Worm (Caenorhabditis elegans) whole organism, L2 larva: ENCODE measurements around the gene gad-1.
A peak's percentile ranks its signal among the peaks of the same experiment; 100 is the strongest.

ENCODE experiments used
- C34F6.9 ChIP-seq: fragments of 150-350 bp; optimal IDR thresholded peaks from 2 replicates; lab custom pipeline; 2014; ENCODE audit warnings: missing biosample characterization, missing genetic modification characterization
- F13H6.1 ChIP-seq: sonication (generic microtip); optimal IDR thresholded peaks from 2 replicates; lab custom pipeline; 2016; ENCODE audit warnings: missing genetic modification characterization, missing compliant biosample characterization
- R02D3.7 ChIP-seq: fragments of 150-350 bp; optimal IDR thresholded peaks from 2 replicates; lab custom pipeline; 2014; ENCODE audit warnings: missing biosample characterization, missing genetic modification characterization
- Y55F3AM.14 ChIP-seq: fragments of 200-800 bp; sonication (Bioruptor generic); optimal IDR thresholded peaks from 2 replicates; lab custom pipeline; 2018; ENCODE audit warnings: mild to moderate bottlenecking, missing genetic modification characterization, missing compliant biosample characterization
- ZK546.5 ChIP-seq: sonication (generic microtip); optimal IDR thresholded peaks from 2 replicates; lab custom pipeline; 2017; ENCODE audit warnings: missing biosample characterization, missing genetic modification characterization
- aly-2 ChIP-seq: fragments of 150-350 bp; optimal IDR thresholded peaks from 2 replicates; lab custom pipeline; 2014; ENCODE audit warnings: missing biosample characterization, missing genetic modification characterization
- ama-1 ChIP-seq: fragments of 150-350 bp; optimal IDR thresholded peaks from 2 replicates; lab custom pipeline; 2018; ENCODE audit warnings: inconsistent platforms
- blmp-1 ChIP-seq: sonication (generic microtip); optimal IDR thresholded peaks from 2 replicates; lab custom pipeline; 2017; ENCODE audit warnings: missing genetic modification characterization, mild to moderate bottlenecking, missing compliant biosample characterization, antibody characterized with exemption, moderate library complexity; ENCODE audit not compliant: insufficient read depth
- crh-2 ChIP-seq: sonication (generic microtip); optimal IDR thresholded peaks from 2 replicates; lab custom pipeline; 2017; ENCODE audit warnings: missing biosample characterization, missing genetic modification characterization
- elt-1 ChIP-seq: fragments of 150-350 bp; optimal IDR thresholded peaks from 2 replicates; lab custom pipeline; 2014; ENCODE audit warnings: missing biosample characterization, missing genetic modification characterization
- fos-1 ChIP-seq: fragments of 150-350 bp; optimal IDR thresholded peaks from 2 replicates; lab custom pipeline; 2014; ENCODE audit warnings: missing biosample characterization, missing genetic modification characterization
- lin-11 ChIP-seq: fragments of 150-350 bp; sonication (generic microtip); optimal IDR thresholded peaks from 2 replicates; lab custom pipeline; 2014; ENCODE audit warnings: missing biosample characterization, missing genetic modification characterization, inconsistent platforms, mixed read lengths
- lin-13 ChIP-seq: fragments of 150-350 bp; optimal IDR thresholded peaks from 2 replicates; lab custom pipeline; 2014; ENCODE audit warnings: missing biosample characterization, missing genetic modification reagents, missing genetic modification characterization
- lsy-2 ChIP-seq, 2 experiments: fragments of 150-350 bp in 1 of 2; sonication (generic microtip) in 1 of 2; optimal IDR thresholded peaks; 2 replicates each; lab custom pipeline; 2014 to 2017; ENCODE audit warnings: missing biosample characterization in 2 of 2, missing genetic modification characterization in 2 of 2
- mab-5 ChIP-seq: fragments of 150-350 bp; optimal IDR thresholded peaks from 2 replicates; lab custom pipeline; 2014; ENCODE audit warnings: missing biosample characterization, missing genetic modification characterization
- mbf-1 ChIP-seq: sonication (generic microtip); optimal IDR thresholded peaks from 2 replicates; lab custom pipeline; 2017; ENCODE audit warnings: missing biosample characterization, missing genetic modification characterization
- mdl-1 ChIP-seq, 2 experiments: fragments of 150-350 bp in 1 of 2; sonication (generic microtip) in 1 of 2; optimal IDR thresholded peaks; 2 replicates each; lab custom pipeline; 2017; ENCODE audit warnings: missing biosample characterization in 2 of 2, missing genetic modification characterization in 2 of 2
- nhr-11 ChIP-seq: fragments of 150-350 bp; optimal IDR thresholded peaks from 2 replicates; lab custom pipeline; 2014; ENCODE audit warnings: missing biosample characterization, missing genetic modification characterization
- nhr-12 ChIP-seq: fragments of 150-350 bp; optimal IDR thresholded peaks from 2 replicates; lab custom pipeline; 2014; ENCODE audit warnings: missing biosample characterization, missing genetic modification characterization
- nhr-129 ChIP-seq: fragments of 150-350 bp; optimal IDR thresholded peaks from 2 replicates; lab custom pipeline; 2014; ENCODE audit warnings: missing biosample characterization, missing genetic modification characterization
- nhr-21 ChIP-seq: fragments of 150-350 bp; optimal IDR thresholded peaks from 2 replicates; lab custom pipeline; 2014; ENCODE audit warnings: missing biosample characterization, missing genetic modification characterization
- nhr-23 ChIP-seq: fragments of 150-350 bp; optimal IDR thresholded peaks from 2 replicates; lab custom pipeline; 2014; ENCODE audit warnings: missing biosample characterization, missing genetic modification reagents, missing genetic modification characterization
- nhr-25 ChIP-seq: fragments of 150-350 bp; sonication (generic microtip); optimal IDR thresholded peaks from 3 replicates; lab custom pipeline; 2014; ENCODE audit warnings: missing biosample characterization, missing genetic modification characterization
- skn-1 ChIP-seq: sonication (generic microtip); optimal IDR thresholded peaks from 2 replicates; lab custom pipeline; 2017; ENCODE audit warnings: missing biosample characterization, missing genetic modification characterization
- sma-3 ChIP-seq: sonication (generic microtip); optimal IDR thresholded peaks from 2 replicates; lab custom pipeline; 2016; ENCODE audit warnings: missing genetic modification reagents, missing genetic modification characterization, missing compliant biosample characterization
- sma-9 ChIP-seq, 2 experiments: fragments of 150-350 bp in 1 of 2; sonication (generic microtip) in 1 of 2; optimal IDR thresholded peaks; 2 replicates each; lab custom pipeline; 2014 to 2016; ENCODE audit warnings: missing genetic modification characterization in 2 of 2, mild to moderate bottlenecking in 1 of 2, missing biosample characterization in 1 of 2, missing compliant biosample characterization in 1 of 2, missing genetic modification reagents in 1 of 2, moderate library complexity in 1 of 2
- snpc-4 ChIP-seq: fragments of 150-350 bp; optimal IDR thresholded peaks from 2 replicates; lab custom pipeline; 2014; ENCODE audit warnings: missing biosample characterization, missing genetic modification characterization
- unc-55 ChIP-seq: fragments of 150-350 bp; sonication (generic microtip); optimal IDR thresholded peaks from 3 replicates; lab custom pipeline; 2014; ENCODE audit warnings: missing biosample characterization, missing genetic modification reagents, missing genetic modification characterization
- unc-62 ChIP-seq: fragments of 150-350 bp; optimal IDR thresholded peaks from 2 replicates; lab custom pipeline; 2014; ENCODE audit warnings: missing biosample characterization, missing genetic modification reagents, missing genetic modification characterization
- zag-1 ChIP-seq: fragments of 150-350 bp; optimal IDR thresholded peaks from 2 replicates; lab custom pipeline; 2014; ENCODE audit warnings: missing biosample characterization, missing genetic modification characterization
- ztf-1 ChIP-seq: fragments of 200-800 bp; sonication (Bioruptor generic); conservative IDR thresholded peaks from 2 replicates; pipeline ENCODE4 v1.3.6; 2022; ENCODE audit warnings: missing genetic modification characterization, missing compliant biosample characterization
- ztf-11 ChIP-seq: sonication (generic microtip); optimal IDR thresholded peaks from 2 replicates; lab custom pipeline; 2017; ENCODE audit warnings: missing biosample characterization, missing genetic modification characterization

The gad-1 gene

DNA sequence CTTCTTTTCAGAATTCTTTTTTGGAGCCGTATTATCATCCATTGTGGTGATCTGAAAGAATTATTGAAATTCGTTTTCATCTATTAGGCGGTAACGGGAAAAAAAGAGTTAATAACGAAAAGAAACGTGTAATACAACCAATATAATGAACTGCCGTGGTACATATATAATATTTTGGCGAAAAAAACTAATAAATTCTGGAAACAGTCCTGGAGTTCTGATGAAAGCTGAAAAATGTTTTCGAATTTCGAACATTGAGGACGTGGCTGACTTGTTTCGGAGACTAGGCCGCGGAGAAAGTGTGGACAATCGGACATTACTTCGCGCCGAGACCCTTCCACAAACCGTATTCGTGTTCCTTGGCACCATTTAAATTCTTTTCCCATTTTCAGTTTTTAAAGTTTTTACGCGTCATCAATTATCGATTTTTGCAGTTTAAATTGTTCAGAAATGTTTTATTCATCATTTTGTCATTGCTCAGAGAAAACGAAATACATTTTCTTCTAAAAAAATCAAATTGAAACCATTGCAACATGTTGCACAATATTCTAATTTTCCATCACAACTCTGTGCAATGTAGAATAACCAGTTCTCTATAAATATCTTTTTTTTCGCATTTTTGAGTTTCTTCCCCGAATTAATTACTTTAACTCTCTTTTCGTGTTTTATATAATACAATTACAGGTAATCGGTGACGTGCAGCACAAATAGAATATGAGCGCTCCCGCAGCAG, at the start of gene gad-1, which contains the start of gene erfa-1:
gad-1 (minus strand) TSS at position 51 of the 733 bp plus-strand sequence.
erfa-1 (plus strand) TSS at position 683 of the 733 bp plus-strand sequence.
- TF ChIP-seq crh-2 (tag; lab: Kevin White, UChicago): peak; percentile 65
- TF ChIP-seq sma-9 (GFP tag; optimal IDR thresholded peaks at IDR 0.05; lab: Kevin White, UChicago): peak; percentile 60
- no peak for TF ChIP-seq sma-9 (tag; optimal IDR thresholded peaks at IDR 0.05; lab: Kevin White, UChicago)
- peak; percentile 60 for TF ChIP-seq C34F6.9 (tag; lab: Kevin White, UChicago)
- TF ChIP-seq sma-3: peak; percentile 26
- TF ChIP-seq aly-2: no peak
- TF ChIP-seq nhr-21 (tag; lab: Kevin White, UChicago): peak; percentile 46
- peak; percentile 24 to 91 for TF ChIP-seq lsy-2 (tag; optimal IDR thresholded peaks at IDR 0.05; lab: Kevin White, UChicago)
- TF ChIP-seq unc-55 (GFP tag; lab: Kevin White, UChicago): peak; percentile 84
- TF ChIP-seq F13H6.1 (tag; lab: Kevin White, UChicago): peak; percentile 2
- TF ChIP-seq snpc-4 (tag; lab: Kevin White, UChicago): no peak
- TF ChIP-seq mab-5 (tag; lab: Kevin White, UChicago): no peak
- peak; percentile 16 for TF ChIP-seq lin-11 (tag; lab: Kevin White, UChicago)
- TF ChIP-seq ama-1 (lab: Kevin White, UChicago): no peak
- TF ChIP-seq lin-13 (GFP tag; lab: Kevin White, UChicago): peak; percentile 24
- peak; percentile 38 for TF ChIP-seq nhr-25 (tag; lab: Kevin White, UChicago)
- TF ChIP-seq nhr-129 (tag; lab: Kevin White, UChicago): peak; percentile 71

DNA sequence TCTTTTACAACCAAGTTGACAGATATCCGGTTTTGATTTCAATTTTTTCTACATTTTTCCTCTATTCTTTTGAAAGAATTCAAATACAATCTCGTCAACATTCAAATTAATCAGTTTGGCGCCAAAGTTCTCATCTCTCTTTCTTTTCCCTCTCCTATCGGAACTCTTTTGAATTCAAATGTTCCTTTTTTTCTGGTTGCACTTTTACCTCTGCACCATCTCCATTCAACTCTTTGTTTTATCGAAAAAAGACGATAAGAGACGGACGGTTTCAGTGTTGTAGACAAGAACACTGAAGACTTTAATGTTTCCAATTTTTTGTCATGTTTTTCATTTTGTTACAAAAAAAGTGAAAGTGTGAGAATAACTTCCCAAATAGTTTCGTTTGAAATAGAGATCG, 42.7 kb upstream of the gad-1 start:
- TF ChIP-seq nhr-12 (tag; lab: Kevin White, UChicago): no peak
- no peak for TF ChIP-seq nhr-21 (tag; lab: Kevin White, UChicago)
- TF ChIP-seq R02D3.7 (tag; lab: Kevin White, UChicago): no peak
- TF ChIP-seq ZK546.5 (tag; lab: Kevin White, UChicago): no peak
- no peak for TF ChIP-seq Y55F3AM.14
- peak; percentile 89 for TF ChIP-seq fos-1
- no peak for TF ChIP-seq zag-1 (tag; lab: Kevin White, UChicago)

DNA sequence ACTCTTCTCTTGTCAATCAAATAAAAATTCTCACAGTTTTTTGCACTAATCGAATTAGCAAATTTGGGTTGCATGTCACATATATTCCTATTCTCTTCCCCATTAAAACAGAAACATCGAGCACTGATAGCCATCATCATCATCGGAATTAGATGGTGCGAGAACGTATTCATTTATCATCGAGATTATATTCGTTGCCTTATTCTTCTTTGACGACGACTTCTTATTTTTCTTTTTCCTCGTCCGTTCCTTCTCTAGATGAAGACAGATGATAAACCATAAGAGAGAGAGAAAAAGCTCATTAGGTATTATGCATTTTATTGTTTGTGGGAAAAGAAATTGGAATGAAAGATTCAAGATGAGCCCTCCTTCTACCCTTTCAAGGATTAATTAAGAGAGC, 37.9 kb upstream of the gad-1 start:
- TF ChIP-seq skn-1 (tag; lab: Kevin White, UChicago) (no peak), ztf-11 (tag; lab: Kevin White, UChicago) (no peak), elt-1 (tag; lab: Kevin White, UChicago) (no peak), fos-1 (no peak), unc-55 (GFP tag; lab: Kevin White, UChicago) (peak; percentile 47), nhr-23 (tag; lab: Kevin White, UChicago) (no peak), mbf-1 (tag; lab: Kevin White, UChicago) (no peak), blmp-1 (tag; lab: Kevin White, UChicago) (no peak), nhr-11 (tag; lab: Kevin White, UChicago) (no peak), unc-62 (GFP tag; lab: Kevin White, UChicago) (no peak), mab-5 (tag; lab: Kevin White, UChicago) (peak; percentile 13), Y55F3AM.14 (no peak), mdl-1 (tag; optimal IDR thresholded peaks at IDR 0.05; lab: Kevin White, UChicago) (no peak), F13H6.1 (tag; lab: Kevin White, UChicago) (no peak), snpc-4 (tag; lab: Kevin White, UChicago) (no peak), nhr-21 (tag; lab: Kevin White, UChicago) (no peak), ztf-1 (GFP tag; lab: Robert Waterston, UW) (no peak), nhr-129 (tag; lab: Kevin White, UChicago) (no peak)
- TF ChIP-seq, all 48 proteins: peak for 2

DNA sequence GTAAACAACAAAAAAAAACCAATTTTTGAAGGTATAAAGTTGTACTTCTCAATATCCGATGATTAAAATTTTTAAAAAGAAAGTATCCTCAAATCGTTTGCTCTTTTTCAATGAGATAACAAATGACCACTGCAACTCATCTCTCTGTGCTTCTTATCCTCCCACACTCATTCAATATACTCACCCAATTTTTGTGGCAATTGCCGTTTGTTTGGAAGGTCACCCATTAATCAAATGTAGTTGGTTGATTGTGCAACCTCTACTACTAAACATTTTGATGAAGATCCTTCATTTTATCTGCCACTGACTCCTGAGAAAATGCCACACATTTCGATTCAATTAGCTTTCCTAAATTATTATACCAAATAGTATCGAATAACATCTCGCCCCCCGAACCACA, 34.4 kb upstream of the gad-1 start:
- TF ChIP-seq nhr-129 (tag; lab: Kevin White, UChicago) (peak; percentile 14), sma-9 (GFP tag; optimal IDR thresholded peaks at IDR 0.05; lab: Kevin White, UChicago) (peak; percentile 14), sma-9 (tag; optimal IDR thresholded peaks at IDR 0.05; lab: Kevin White, UChicago) (no peak), lin-13 (GFP tag; lab: Kevin White, UChicago) (no peak), nhr-25 (tag; lab: Kevin White, UChicago) (no peak), F13H6.1 (tag; lab: Kevin White, UChicago) (peak; percentile 2)
